Worm (Caenorhabditis elegans): ENCODE measurements around the gene C46E10.8.

C46E10.8 gene

DNA sequence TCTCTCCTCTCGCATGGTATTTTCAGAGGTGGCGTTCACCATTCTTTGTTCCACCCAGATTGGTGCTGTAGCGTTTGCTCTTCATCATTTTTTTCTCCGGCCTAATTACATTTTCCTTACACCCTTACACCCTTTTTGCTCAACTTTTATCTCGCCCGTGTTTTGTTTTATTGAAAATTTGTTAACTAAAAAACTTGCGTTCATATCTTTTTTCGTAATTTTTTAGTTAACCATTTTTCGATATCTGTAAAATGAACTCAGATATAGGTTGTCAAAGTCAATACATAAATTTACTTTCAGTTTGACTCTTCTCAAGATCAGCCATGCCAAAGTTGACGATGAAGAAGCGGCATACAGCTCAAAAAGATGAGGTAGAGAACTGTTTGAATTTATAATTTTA lies 13.7 kb upstream of the C46E10.8 start, which contains the start of gene F12E12.1:
F12E12.1 (plus strand) TSS at position 301 of the 400 bp plus-strand sequence.
- no peak for TF ChIP-seq him-1 (tag; optimal IDR thresholded peaks at IDR 0.05)
- no peak for TF ChIP-seq dao-5 (tag; optimal IDR thresholded peaks at IDR 0.05)
- no peak for TF ChIP-seq W03F9.2 (tag; optimal IDR thresholded peaks at IDR 0.05)

DNA sequence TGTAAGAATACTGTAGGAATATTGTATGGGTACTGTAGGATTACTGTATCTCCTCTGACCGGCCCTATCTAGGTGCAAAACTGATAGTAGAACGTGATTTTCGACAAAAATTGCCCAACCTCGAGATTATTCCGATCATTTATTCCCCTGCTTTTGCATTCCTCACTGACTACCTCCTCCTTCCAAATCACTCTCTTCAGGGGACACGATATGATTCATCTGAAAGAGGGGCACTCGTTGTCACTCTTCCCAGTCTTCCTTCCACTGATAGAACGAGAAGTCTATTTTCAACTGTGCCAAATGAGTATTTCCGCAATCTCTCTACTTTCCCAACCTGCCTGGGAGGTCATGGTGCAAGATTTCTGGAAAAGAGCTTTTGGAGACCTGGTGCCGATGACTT lies 11.8 kb upstream of the C46E10.8 start, which contains the start of gene F12E12.2:
F12E12.2 (plus strand) TSS at position 301 of the 400 bp plus-strand sequence.
- TF ChIP-seq him-1 (tag; optimal IDR thresholded peaks at IDR 0.05) = no peak
- TF ChIP-seq W03F9.2 (tag; optimal IDR thresholded peaks at IDR 0.05) = no peak
- TF ChIP-seq dao-5 (tag; optimal IDR thresholded peaks at IDR 0.05) = no peak

DNA sequence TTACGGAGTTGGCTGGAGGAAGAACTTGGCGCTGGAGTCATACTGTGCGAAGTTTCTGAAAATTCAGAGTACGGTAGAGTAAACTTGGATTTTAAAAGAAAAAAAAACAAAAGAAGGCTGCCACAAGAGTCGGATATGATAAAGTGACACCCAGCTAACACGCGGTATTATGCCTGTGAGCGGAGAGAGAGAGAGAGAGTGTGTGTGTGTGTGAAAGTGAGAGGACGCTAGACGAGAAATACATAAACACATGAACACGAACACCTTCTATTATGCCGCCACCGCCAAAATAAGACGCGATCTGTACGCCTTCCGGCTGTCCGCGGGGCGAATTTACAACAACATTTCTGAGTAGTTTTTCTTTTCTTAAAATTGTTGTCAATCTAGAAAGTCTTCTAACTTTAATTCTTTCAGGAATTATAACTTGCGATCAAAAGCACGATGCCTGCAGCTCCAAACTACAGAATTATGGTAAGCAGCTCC lies 9.0 kb upstream of the C46E10.8 start, which contains the start of gene F12E12.6:
F12E12.6 (minus strand) TSS at position 51 of the 483 bp plus-strand sequence.
- no peak for TF ChIP-seq him-1 (tag; optimal IDR thresholded peaks at IDR 0.05)
- TF ChIP-seq W03F9.2 (tag; optimal IDR thresholded peaks at IDR 0.05) = no peak
- TF ChIP-seq dao-5 (tag; optimal IDR thresholded peaks at IDR 0.05) = no peak

DNA sequence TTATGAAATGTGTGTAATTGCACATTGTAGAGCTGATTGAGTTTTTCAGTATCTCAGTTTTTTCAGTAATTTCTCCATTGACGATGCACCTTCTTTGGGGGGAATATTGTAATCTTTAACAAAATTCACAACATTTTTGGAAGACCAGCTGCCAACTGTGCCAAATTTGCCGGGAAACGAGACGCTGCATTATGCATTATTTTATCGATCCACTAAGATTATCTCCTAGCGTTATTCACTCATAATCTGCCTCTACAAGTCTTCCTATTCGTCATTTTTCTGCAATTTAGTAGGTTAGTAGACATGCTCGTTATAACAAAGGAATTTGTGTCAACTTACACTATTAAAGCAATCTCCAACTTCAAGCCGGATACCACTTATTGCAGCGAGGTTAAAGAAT lies 3.8 kb upstream of the C46E10.8 start, which contains the start of the genes sdz-12 and bath-31:
sdz-12 (minus strand) TSS at position 101 of the 400 bp plus-strand sequence.
bath-31 (plus strand) TSS at position 251 of the 400 bp plus-strand sequence.
- TF ChIP-seq dao-5 (tag; optimal IDR thresholded peaks at IDR 0.05) = no peak

DNA sequence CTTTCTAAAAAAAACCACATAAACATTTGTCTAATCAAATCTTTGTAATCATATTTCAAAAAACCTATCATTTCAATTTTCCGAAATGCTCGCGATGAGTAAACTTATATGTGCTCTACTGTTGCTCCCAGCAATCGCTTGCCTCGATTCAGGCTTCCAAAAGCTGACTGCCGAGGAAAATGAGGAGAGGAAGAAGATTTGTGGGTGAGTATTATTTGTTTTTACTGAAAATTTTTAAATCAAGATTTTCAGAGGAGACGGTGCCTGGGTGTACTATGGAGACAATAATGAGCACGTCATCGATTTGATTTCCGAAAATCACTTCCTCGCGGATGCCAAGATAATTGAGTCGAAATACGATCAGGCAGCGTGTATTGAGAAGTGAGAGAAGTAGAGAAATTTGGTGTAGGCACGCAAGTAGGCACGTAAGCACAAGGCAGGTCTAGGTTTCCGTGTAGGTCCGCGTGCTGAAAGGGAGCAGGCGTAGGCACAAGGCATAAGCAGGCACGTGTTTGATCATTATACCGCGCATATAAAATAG lies 3.7 kb downstream of the C46E10.8 start, which contains the start of gene C46E10.1:
C46E10.1 (plus strand) TSS at position 51 of the 541 bp plus-strand sequence.
- no peak for TF ChIP-seq him-1 (tag; optimal IDR thresholded peaks at IDR 0.05)
- TF ChIP-seq dao-5 (tag; optimal IDR thresholded peaks at IDR 0.05) = no peak
- no peak for TF ChIP-seq W03F9.2 (tag; optimal IDR thresholded peaks at IDR 0.05)

DNA sequence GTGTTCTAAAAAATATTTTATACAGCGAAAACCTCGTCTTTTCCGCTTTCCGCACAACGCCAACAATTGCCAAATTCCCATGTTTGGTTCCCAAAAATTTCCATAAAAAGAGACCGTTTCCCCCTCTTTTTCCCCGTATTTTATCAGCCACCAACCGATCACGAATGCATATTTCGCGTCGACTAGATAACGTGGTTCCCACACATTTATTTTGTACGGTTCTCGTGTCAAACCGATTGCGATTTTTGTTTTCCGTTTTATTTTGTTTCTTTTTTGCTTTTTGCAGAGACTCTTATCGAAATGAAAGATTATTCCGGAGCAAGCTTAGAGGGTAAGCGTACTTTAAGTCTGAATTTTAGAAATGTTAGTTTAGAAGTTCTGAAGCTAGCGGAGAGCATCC lies 6.9 kb downstream of the C46E10.8 start, which contains the start of gene C46E10.3:
C46E10.3 (plus strand) TSS at position 301 of the 400 bp plus-strand sequence.
- TF ChIP-seq him-1 (tag; optimal IDR thresholded peaks at IDR 0.05) (no peak), W03F9.2 (tag; optimal IDR thresholded peaks at IDR 0.05) (no peak), dao-5 (tag; optimal IDR thresholded peaks at IDR 0.05) (no peak)

DNA sequence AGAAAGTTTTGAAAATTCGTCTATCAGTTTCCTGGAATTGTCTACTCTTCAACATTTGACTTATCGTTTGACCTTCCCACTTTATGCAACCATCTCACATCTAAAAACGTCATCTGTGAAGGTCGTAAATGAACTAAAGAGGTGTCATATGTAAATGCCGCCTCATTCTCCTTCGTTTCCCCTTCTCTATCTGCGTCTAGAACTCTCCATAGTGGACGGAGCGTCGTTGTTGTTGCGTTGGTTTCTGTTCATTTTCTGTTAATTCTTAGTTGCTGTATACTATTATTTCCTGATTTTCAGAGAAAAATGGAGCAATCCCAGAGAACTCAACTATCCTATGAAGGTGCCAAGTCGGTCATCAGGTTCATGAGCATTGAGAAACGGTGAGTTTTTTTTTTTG lies 10.9 kb downstream of the C46E10.8 start, which contains the start of gene fbxc-52:
fbxc-52 (plus strand) TSS at position 301 of the 400 bp plus-strand sequence.
- TF ChIP-seq him-1 (tag; optimal IDR thresholded peaks at IDR 0.05) = no peak
- no peak for TF ChIP-seq W03F9.2 (tag; optimal IDR thresholded peaks at IDR 0.05)
- no peak for TF ChIP-seq dao-5 (tag; optimal IDR thresholded peaks at IDR 0.05)

DNA sequence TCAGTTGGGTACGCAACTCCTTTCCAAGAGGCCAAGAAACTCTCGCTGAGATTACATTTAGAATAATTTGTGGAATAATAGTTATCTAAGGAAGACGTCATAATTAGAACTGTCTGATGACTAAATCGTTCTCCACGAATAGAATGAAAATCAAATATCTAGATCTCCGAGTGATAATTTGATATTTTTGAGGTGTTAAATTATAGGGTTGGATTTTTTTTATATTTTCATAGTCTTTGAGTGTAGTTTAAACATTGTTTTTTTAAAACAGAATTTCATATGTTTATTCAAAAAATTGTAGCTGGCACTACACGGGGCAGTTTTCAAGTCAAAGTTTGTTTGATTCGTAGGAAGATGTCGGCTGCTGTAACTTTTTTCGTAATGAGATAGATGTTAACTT lies 11.4 kb downstream of the C46E10.8 start, which contains the start of gene srh-99:
srh-99 (minus strand) TSS at position 101 of the 400 bp plus-strand sequence.
- TF ChIP-seq dao-5 (tag; optimal IDR thresholded peaks at IDR 0.05) (no peak), him-1 (tag; optimal IDR thresholded peaks at IDR 0.05) (no peak), W03F9.2 (tag; optimal IDR thresholded peaks at IDR 0.05) (no peak)

DNA sequence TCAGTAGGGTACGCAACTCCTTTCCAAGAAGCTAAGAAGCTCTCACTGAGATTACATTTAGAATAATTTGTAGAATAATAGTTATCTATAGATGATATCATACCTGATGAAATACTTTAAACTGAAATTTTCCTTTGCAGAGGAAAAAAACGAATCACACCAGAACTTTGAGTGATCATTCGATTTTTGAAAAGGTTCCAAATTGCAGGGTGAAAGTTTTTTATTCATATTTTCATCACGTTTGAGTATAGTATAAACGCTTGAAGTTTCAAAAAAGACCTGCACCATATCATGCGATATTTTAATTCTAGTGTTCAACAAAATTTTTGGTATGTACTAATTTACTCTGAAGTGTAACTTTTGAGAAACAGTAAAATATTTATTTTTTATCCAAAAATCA lies 13.3 kb downstream of the C46E10.8 start, which contains the start of gene srh-100:
srh-100 (minus strand) TSS at position 101 of the 400 bp plus-strand sequence.
- no peak for TF ChIP-seq dao-5 (tag; optimal IDR thresholded peaks at IDR 0.05)

DNA sequence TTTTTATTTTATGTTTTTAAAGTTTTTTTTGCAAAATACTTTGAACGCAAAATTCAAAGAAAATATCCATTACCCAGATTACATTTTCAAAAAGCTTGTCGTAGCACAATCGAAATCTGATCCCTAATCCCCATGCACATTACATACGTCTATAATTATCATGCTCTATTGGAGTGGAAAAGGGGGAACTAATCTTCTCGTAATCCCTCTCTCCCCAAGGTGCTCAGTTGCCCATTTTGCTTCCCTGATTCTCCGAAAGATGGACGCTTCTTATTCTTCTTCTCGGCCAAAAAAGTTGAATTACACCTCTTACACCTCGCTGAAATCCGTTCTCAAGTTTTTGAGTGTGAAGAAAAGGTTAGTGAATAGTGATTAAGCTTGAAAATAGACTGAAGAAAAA lies 16.8 kb downstream of the C46E10.8 start, which contains the start of gene fbxc-53:
fbxc-53 (plus strand) TSS at position 245 of the 400 bp plus-strand sequence.
- TF ChIP-seq W03F9.2 (tag; optimal IDR thresholded peaks at IDR 0.05) = no peak
- no peak for TF ChIP-seq him-1 (tag; optimal IDR thresholded peaks at IDR 0.05)
- TF ChIP-seq dao-5 (tag; optimal IDR thresholded peaks at IDR 0.05) = no peak

DNA sequence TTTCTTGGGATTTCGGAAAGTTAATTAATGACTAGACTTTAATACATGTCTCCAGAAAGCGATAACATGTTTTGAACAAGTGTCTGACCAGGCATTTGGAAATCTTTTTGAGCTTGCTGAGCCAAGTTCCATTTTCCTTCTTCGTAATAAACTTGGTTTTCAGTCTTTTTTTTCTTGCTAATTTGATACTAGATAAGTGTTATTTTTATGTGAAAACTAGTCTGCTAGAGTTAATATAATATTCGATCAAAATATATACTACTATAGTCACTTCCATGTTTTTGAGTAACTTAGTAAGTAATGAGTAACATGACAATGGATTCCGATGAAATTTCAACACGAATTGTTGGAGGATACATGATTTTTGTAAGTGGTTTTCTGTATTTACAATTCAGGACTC lies 18.6 kb downstream of the C46E10.8 start, which contains the start of gene srx-110:
srx-110 (plus strand) TSS at position 301 of the 400 bp plus-strand sequence.
- TF ChIP-seq dao-5 (tag; optimal IDR thresholded peaks at IDR 0.05) (no peak), W03F9.2 (tag; optimal IDR thresholded peaks at IDR 0.05) (no peak), him-1 (tag; optimal IDR thresholded peaks at IDR 0.05) (no peak)

DNA sequence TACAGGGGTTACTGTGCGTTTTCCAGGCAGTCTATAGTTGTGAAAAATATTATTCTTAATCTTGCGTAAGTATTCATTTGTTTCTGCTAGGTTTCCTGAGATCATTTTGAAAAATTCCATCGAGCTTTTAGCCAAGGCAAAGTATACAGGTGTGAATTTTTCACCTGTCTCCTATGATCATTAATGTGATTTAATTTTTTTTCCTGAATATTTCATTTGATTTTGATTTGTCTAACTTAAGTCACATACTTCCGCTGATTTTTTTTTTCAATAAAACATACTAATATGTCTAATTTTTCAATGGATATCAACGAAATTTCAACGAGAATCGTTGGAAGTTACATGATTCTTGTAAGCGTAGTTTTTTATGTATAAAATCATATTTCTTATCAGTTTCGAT lies 22.6 kb downstream of the C46E10.8 start, which contains the start of gene srx-108:
srx-108 (plus strand) TSS at position 301 of the 400 bp plus-strand sequence.
- TF ChIP-seq dao-5 (tag; optimal IDR thresholded peaks at IDR 0.05) (no peak), W03F9.2 (tag; optimal IDR thresholded peaks at IDR 0.05) (no peak), him-1 (tag; optimal IDR thresholded peaks at IDR 0.05) (no peak)

DNA sequence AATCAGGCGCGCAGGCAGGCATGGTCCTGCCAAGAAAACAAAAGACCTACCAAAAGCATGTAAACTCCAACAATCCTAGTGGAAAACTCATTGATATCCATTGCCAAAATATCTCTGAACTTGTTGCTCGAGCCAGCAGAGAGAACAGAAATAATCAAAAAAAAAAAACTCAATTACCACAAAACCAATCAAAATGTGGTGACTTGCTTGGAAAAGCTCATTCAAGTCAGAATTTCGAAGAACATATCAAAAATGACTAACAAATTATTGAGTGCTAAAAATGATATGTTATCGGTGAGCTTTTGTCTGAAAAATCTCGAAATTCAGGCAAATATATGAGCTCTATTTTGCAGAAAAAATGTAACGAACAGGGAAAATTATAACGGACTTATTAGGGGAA lies 26.6 kb downstream of the C46E10.8 start, which contains the start of gene srx-105:
srx-105 (minus strand) TSS at position 101 of the 400 bp plus-strand sequence.
- TF ChIP-seq him-1 (tag; optimal IDR thresholded peaks at IDR 0.05) (no peak), dao-5 (tag; optimal IDR thresholded peaks at IDR 0.05) (no peak), W03F9.2 (tag; optimal IDR thresholded peaks at IDR 0.05) (no peak)

DNA sequence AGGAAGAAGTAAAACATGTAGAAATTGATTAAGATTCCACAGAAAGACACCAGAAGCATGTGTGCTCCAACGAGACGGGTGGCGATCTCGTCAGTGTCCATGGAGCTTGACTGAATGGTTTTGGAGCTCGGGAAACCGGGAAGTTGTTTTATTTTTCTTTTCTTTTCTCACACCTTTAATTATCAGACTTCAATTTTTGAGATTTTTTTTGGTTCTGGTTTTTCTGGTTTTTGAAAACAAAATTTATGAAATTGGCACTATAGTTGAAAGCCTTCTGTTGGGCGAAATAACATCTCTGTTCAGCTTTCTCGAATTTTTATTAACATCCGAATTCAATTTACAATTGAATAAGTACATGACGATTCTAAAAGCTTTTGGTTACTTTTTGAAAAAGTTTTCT lies 28.3 kb downstream of the C46E10.8 start, which contains the start of gene srx-104:
srx-104 (minus strand) TSS at position 101 of the 400 bp plus-strand sequence.
- TF ChIP-seq W03F9.2 (tag; optimal IDR thresholded peaks at IDR 0.05) (no peak), dao-5 (tag; optimal IDR thresholded peaks at IDR 0.05) (no peak), him-1 (tag; optimal IDR thresholded peaks at IDR 0.05) (no peak)
